Worm (Caenorhabditis elegans) whole organism, L4/young adult: ENCODE data around the gene srv-14.

ENCODE experiments used
- W03F9.2 ChIP-seq: fragments of 150-350 bp; optimal IDR thresholded peaks from 2 replicates; lab custom pipeline; 2014; ENCODE audit warnings: missing biosample characterization, missing genetic modification characterization
- dao-5 ChIP-seq: sonication (generic microtip); optimal IDR thresholded peaks from 2 replicates; lab custom pipeline; 2016; ENCODE audit warnings: missing genotype, missing genetic modification characterization, moderate library complexity, missing compliant biosample characterization
- him-1 ChIP-seq: sonication (generic microtip); optimal IDR thresholded peaks from 2 replicates; lab custom pipeline; 2016; ENCODE audit warnings: missing genotype, missing genetic modification reagents, missing genetic modification characterization, missing compliant biosample characterization

Gene srv-14

ce11 chrIV:15915061-15915460 lies 21.0 kb upstream of the srv-14 start:
- no peak for TF ChIP-seq him-1
- no peak for TF ChIP-seq W03F9.2
- TF ChIP-seq dao-5 (tag; lab: Kevin White, UChicago): no peak

ce11 chrIV:15908251-15908650 lies 14.2 kb upstream of the srv-14 start:
- TF ChIP-seq dao-5 (tag; lab: Kevin White, UChicago) (no peak), W03F9.2 (no peak), him-1 (no peak)

- no peak for TF ChIP-seq W03F9.2
- no peak for TF ChIP-seq him-1
- no peak for TF ChIP-seq dao-5 (tag; lab: Kevin White, UChicago)
Measured at ce11 chrIV:15906059-15906632, 12.1 kb upstream of the srv-14 start, which contains the start of gene srv-15. Gene srv-15 (plus strand): TSS chrIV:15906582.

ce11 chrIV:15901123-15901522 lies 7.1 kb upstream of the srv-14 start, which contains the start of gene Y105C5B.5:
Gene Y105C5B.5 (minus strand): TSS chrIV:15901225.
- TF ChIP-seq dao-5 (tag; lab: Kevin White, UChicago) (no peak), him-1 (no peak), W03F9.2 (no peak)

ce11 chrIV:15900158-15900557 lies 6.1 kb upstream of the srv-14 start:
- no peak for TF ChIP-seq him-1
- TF ChIP-seq W03F9.2: no peak
- TF ChIP-seq dao-5 (tag; lab: Kevin White, UChicago): no peak

- no peak for TF ChIP-seq him-1
- no peak for TF ChIP-seq W03F9.2
- TF ChIP-seq dao-5 (tag; lab: Kevin White, UChicago): no peak
Measured at ce11 chrIV:15894819-15895218, 786 bp upstream of the srv-14 start.

ce11 chrIV:15883922-15884321 lies 10.1 kb downstream of the srv-14 start, which contains the start of gene Y105C5B.3:
Gene Y105C5B.3 (plus strand): TSS chrIV:15884222.
- TF ChIP-seq dao-5 (tag; lab: Kevin White, UChicago) (no peak), W03F9.2 (no peak), him-1 (no peak)

ce11 chrIV:15880114-15880513 lies 13.9 kb downstream of the srv-14 start:
- no peak for TF ChIP-seq dao-5 (tag; lab: Kevin White, UChicago)
- no peak for TF ChIP-seq W03F9.2
- no peak for TF ChIP-seq him-1

- TF ChIP-seq W03F9.2: no peak
- no peak for TF ChIP-seq him-1
- TF ChIP-seq dao-5 (tag; lab: Kevin White, UChicago): no peak
Measured at ce11 chrIV:15878262-15878661, 15.8 kb downstream of the srv-14 start.

ce11 chrIV:15872633-15873032 lies 21.4 kb downstream of the srv-14 start, which contains the start of gene gcy-25:
Gene gcy-25 (plus strand): TSS chrIV:15872933.
- no peak for TF ChIP-seq him-1
- no peak for TF ChIP-seq W03F9.2
- no peak for TF ChIP-seq dao-5 (tag; lab: Kevin White, UChicago)

- no peak for TF ChIP-seq dao-5 (tag; lab: Kevin White, UChicago)
Measured at ce11 chrIV:15870356-15870755, 23.7 kb downstream of the srv-14 start, which contains the start of gene Y105C5B.1. Gene Y105C5B.1 (plus strand): TSS chrIV:15870656.

ce11 chrIV:15868288-15868687 lies 25.7 kb downstream of the srv-14 start:
- TF ChIP-seq him-1 (no peak), dao-5 (tag; lab: Kevin White, UChicago) (no peak), W03F9.2 (no peak)

ce11 chrIV:15861499-15861898 lies 32.5 kb downstream of the srv-14 start:
- no peak for TF ChIP-seq dao-5 (tag; lab: Kevin White, UChicago)
- no peak for TF ChIP-seq W03F9.2
- TF ChIP-seq him-1: no peak

- TF ChIP-seq dao-5 (tag; lab: Kevin White, UChicago): no peak
- no peak for TF ChIP-seq W03F9.2
Measured at ce11 chrIV:15853820-15854426, 40.1 kb downstream of the srv-14 start.
